Worm (Caenorhabditis elegans) whole organism, L1 larva: ENCODE data around the gene cdr-1.

Experiments used
- C34B4.2 ChIP-seq: sonication (generic microtip); optimal IDR thresholded peaks from 2 replicates; lab custom pipeline; 2017; ENCODE audit warnings: mild to moderate bottlenecking, missing genetic modification characterization, missing compliant biosample characterization
- Y116A8C.19 ChIP-seq: sonication (generic microtip); optimal IDR thresholded peaks from 2 replicates; lab custom pipeline; 2016; ENCODE audit warnings: missing compliant biosample characterization, missing genetic modification characterization, borderline replicate concordance
- aha-1 ChIP-seq: fragments of 150-350 bp; optimal IDR thresholded peaks from 2 replicates; lab custom pipeline; 2014; ENCODE audit warnings: missing biosample characterization, missing genetic modification characterization
- ceh-8 ChIP-seq: fragments of 200-800 bp; sonication (Bioruptor generic); optimal IDR thresholded peaks from 2 replicates; lab custom pipeline; 2018; ENCODE audit warnings: mild to moderate bottlenecking, missing genetic modification characterization, moderate library complexity, missing compliant biosample characterization
- dpl-1 ChIP-seq, 3 experiments: fragments of 150-350 bp in 2 of 3; sonication (generic microtip) in 1 of 3; optimal IDR thresholded peaks; 2 replicates each; lab custom pipeline; 2014 to 2017; ENCODE audit warnings: missing biosample characterization in 3 of 3, missing genetic modification characterization in 3 of 3, missing genetic modification reagents in 3 of 3
- dsc-1 ChIP-seq: sonication (generic microtip); optimal IDR thresholded peaks from 2 replicates; lab custom pipeline; 2016; ENCODE audit warnings: mild to moderate bottlenecking, missing genetic modification characterization, missing compliant biosample characterization
- efl-1 ChIP-seq, 4 experiments: fragments of 150-350 bp; optimal IDR thresholded peaks in 3 of 4; peaks in 1 of 4; 1 replicate in 1 of 4; 2 replicates in 3 of 4; lab custom pipeline; 2014; ENCODE audit warnings: missing biosample characterization in 2 of 4, missing genetic modification characterization in 2 of 4, missing genetic modification reagents in 2 of 4
- efl-3 ChIP-seq: fragments of 200-800 bp; sonication (Bioruptor generic); optimal IDR thresholded peaks from 2 replicates; lab custom pipeline; 2018; ENCODE audit warnings: mild to moderate bottlenecking, missing genetic modification characterization, missing compliant biosample characterization
- egl-13 ChIP-seq: sonication (generic microtip); optimal IDR thresholded peaks from 2 replicates; lab custom pipeline; 2016; ENCODE audit warnings: missing genotype, missing genetic modification reagents, missing genetic modification characterization, missing compliant biosample characterization
- elt-2 ChIP-seq: sonication (generic microtip); optimal IDR thresholded peaks from 2 replicates; lab custom pipeline; 2016; ENCODE audit warnings: missing genetic modification characterization, mild to moderate bottlenecking, inconsistent platforms, missing compliant biosample characterization, missing genetic modification reagents
- ets-5 ChIP-seq: fragments of 200-800 bp; sonication (Bioruptor generic); IDR thresholded peaks from 2 replicates; pipeline ENCODE4 v1.3.6; 2022; ENCODE audit warnings: missing genetic modification characterization, missing compliant biosample characterization
- fkh-10 ChIP-seq: sonication (generic microtip); optimal IDR thresholded peaks from 2 replicates; lab custom pipeline; 2017; ENCODE audit warnings: missing biosample characterization, missing genetic modification reagents, missing genetic modification characterization
- fos-1 ChIP-seq: fragments of 150-350 bp; optimal IDR thresholded peaks from 2 replicates; lab custom pipeline; 2014; ENCODE audit warnings: missing biosample characterization, missing genetic modification characterization
- hlh-4 ChIP-seq: sonication (generic microtip); optimal IDR thresholded peaks from 2 replicates; lab custom pipeline; 2016; ENCODE audit warnings: mild to moderate bottlenecking, missing genetic modification characterization, missing compliant biosample characterization
- hpl-2 ChIP-seq: fragments of 150-350 bp; optimal IDR thresholded peaks from 2 replicates; lab custom pipeline; 2014; ENCODE audit warnings: missing biosample characterization, missing genetic modification reagents, missing genetic modification characterization
- irx-1 ChIP-seq: sonication (generic microtip); optimal IDR thresholded peaks from 2 replicates; lab custom pipeline; 2016; ENCODE audit warnings: missing genetic modification characterization, missing compliant biosample characterization
- jun-1 ChIP-seq: fragments of 150-350 bp; optimal IDR thresholded peaks from 2 replicates; lab custom pipeline; 2014; ENCODE audit warnings: missing biosample characterization, missing genetic modification reagents, missing genetic modification characterization
- lin-39 ChIP-seq: fragments of 150-350 bp; optimal IDR thresholded peaks from 2 replicates; lab custom pipeline; 2014; ENCODE audit warnings: missing biosample characterization, missing genetic modification reagents, missing genetic modification characterization
- lir-3 ChIP-seq: sonication (generic microtip); optimal IDR thresholded peaks from 2 replicates; lab custom pipeline; 2016; ENCODE audit warnings: mild to moderate bottlenecking, missing genetic modification characterization, moderate library complexity, missing compliant biosample characterization; ENCODE audit not compliant: poor library complexity
- lsy-2 ChIP-seq, 2 experiments: fragments of 150-350 bp; optimal IDR thresholded peaks; 2 replicates each; lab custom pipeline; 2014; ENCODE audit warnings: missing biosample characterization in 2 of 2, missing genetic modification characterization in 2 of 2
- mab-9 ChIP-seq: fragments of 200-800 bp; sonication (Bioruptor generic); IDR thresholded peaks from 2 replicates; pipeline ENCODE4 v1.3.6; 2022; ENCODE audit warnings: missing genetic modification reagents, missing genetic modification characterization, missing compliant biosample characterization
- nhr-12 ChIP-seq: sonication (generic microtip); optimal IDR thresholded peaks from 2 replicates; lab custom pipeline; 2017; ENCODE audit warnings: missing biosample characterization, missing genetic modification characterization
- nhr-19 ChIP-seq: fragments of 200-800 bp; sonication (Bioruptor generic); conservative IDR thresholded peaks from 2 replicates; pipeline ENCODE4 v1.3.6; 2022; ENCODE audit warnings: missing genetic modification characterization, missing compliant biosample characterization
- nhr-28 ChIP-seq: fragments of 150-350 bp; optimal IDR thresholded peaks from 2 replicates; lab custom pipeline; 2014; ENCODE audit warnings: missing biosample characterization, missing genetic modification characterization
- nhr-71 ChIP-seq: sonication (generic microtip); optimal IDR thresholded peaks from 2 replicates; lab custom pipeline; 2016; ENCODE audit warnings: mild to moderate bottlenecking, missing genetic modification characterization, moderate library complexity, missing compliant biosample characterization
- nhr-77 ChIP-seq: fragments of 150-350 bp; optimal IDR thresholded peaks from 2 replicates; lab custom pipeline; 2014; ENCODE audit warnings: missing biosample characterization, missing genetic modification characterization
- nhr-84 ChIP-seq: sonication (generic microtip); optimal IDR thresholded peaks from 2 replicates; lab custom pipeline; 2017; ENCODE audit warnings: missing biosample characterization, missing genetic modification characterization
- nhr-85 ChIP-seq: sonication (generic microtip); peaks from one replicate; lab custom pipeline; 2016; ENCODE audit warnings: missing genetic modification characterization, inconsistent platforms, missing compliant biosample characterization
- nhr-90 ChIP-seq: sonication (generic microtip); optimal IDR thresholded peaks from 2 replicates; lab custom pipeline; 2016; ENCODE audit warnings: mild to moderate bottlenecking, missing genetic modification characterization, missing compliant biosample characterization; ENCODE audit not compliant: poor library complexity
- rnt-1 ChIP-seq: sonication (generic microtip); optimal IDR thresholded peaks from 2 replicates; lab custom pipeline; 2016; ENCODE audit warnings: mild to moderate bottlenecking, missing genetic modification characterization, moderate library complexity, missing compliant biosample characterization
- skn-1 ChIP-seq: fragments of 150-350 bp; optimal IDR thresholded peaks from 2 replicates; lab custom pipeline; 2014; ENCODE audit warnings: missing biosample characterization, missing genetic modification characterization
- snpc-4 ChIP-seq: fragments of 150-350 bp; optimal IDR thresholded peaks from 2 replicates; lab custom pipeline; 2014; ENCODE audit warnings: missing biosample characterization, missing genetic modification characterization
- snu-23 ChIP-seq: sonication (generic microtip); optimal IDR thresholded peaks from 2 replicates; lab custom pipeline; 2016; ENCODE audit warnings: missing genetic modification characterization, missing compliant biosample characterization
- sox-4 ChIP-seq: sonication (generic microtip); optimal IDR thresholded peaks from 2 replicates; lab custom pipeline; 2016; ENCODE audit warnings: missing genetic modification characterization, missing compliant biosample characterization
- unc-130 ChIP-seq: fragments of 150-350 bp; optimal IDR thresholded peaks from 2 replicates; lab custom pipeline; 2017; ENCODE audit warnings: missing biosample characterization, missing genetic modification characterization, inconsistent platforms
- vab-15 ChIP-seq: sonication (generic microtip); optimal IDR thresholded peaks from 2 replicates; lab custom pipeline; 2017; ENCODE audit warnings: missing genotype, mild to moderate bottlenecking, missing genetic modification characterization, missing compliant biosample characterization
- xbp-1 ChIP-seq: sonication (generic microtip); optimal IDR thresholded peaks from 2 replicates; lab custom pipeline; 2016; ENCODE audit warnings: missing genetic modification characterization, missing compliant biosample characterization
- ztf-11 ChIP-seq, 2 experiments: sonication (generic microtip); optimal IDR thresholded peaks; 2 replicates each; lab custom pipeline; 2016 to 2017; ENCODE audit warnings: missing genetic modification characterization in 2 of 2, missing biosample characterization in 1 of 2, missing compliant biosample characterization in 1 of 2
- ztf-4 ChIP-seq: fragments of 150-350 bp; optimal IDR thresholded peaks from 2 replicates; lab custom pipeline; 2014; ENCODE audit warnings: missing biosample characterization, missing genetic modification characterization

The cdr-1 gene

ce11 chrV:15900564-15900963 lies 20.5 kb upstream of the cdr-1 start:
- TF ChIP-seq efl-1 (optimal IDR thresholded peaks at IDR 0.05; lab: Kevin White, UChicago), result no peak
- TF ChIP-seq efl-1 (GFP tag; optimal IDR thresholded peaks at IDR 0.05 in 1 of 2; lab: Kevin White, UChicago), result peak in 1 of 2 experiments; percentile 90
- no peak for TF ChIP-seq elt-2
- TF ChIP-seq, all 84 proteins: peak for 1

DNA sequence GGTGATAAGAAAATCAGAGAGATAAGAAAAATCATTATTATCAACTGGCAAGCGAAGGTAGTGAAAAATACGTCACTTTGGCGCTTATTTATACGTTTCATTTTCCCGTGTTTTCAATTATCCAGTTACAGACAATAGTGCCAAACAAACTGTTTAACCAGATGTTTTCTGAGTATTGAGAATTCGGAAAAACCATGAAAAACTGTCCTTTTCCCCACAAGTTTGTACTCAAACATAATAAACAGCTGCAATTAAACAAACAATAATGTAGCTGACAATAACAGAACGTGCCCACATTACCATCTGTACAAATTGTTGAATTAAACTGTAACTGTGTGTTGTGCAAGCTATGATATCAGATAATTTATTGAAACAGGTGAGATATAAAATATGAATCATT lies 15.6 kb upstream of the cdr-1 start, which contains the start of the genes F35E8.1 and F35E8.2:
F35E8.1 (minus strand) TSS at position 101 of the 400 bp plus-strand sequence.
F35E8.2 (plus strand) TSS at position 132 of the 400 bp plus-strand sequence.
- peak; percentile 4 for TF ChIP-seq elt-2

- no peak for TF ChIP-seq sox-4
- TF ChIP-seq hlh-4 (tag; lab: Kevin White, UChicago), result no peak
- no peak for TF ChIP-seq mab-9
- no peak for TF ChIP-seq snu-23 (GFP tag; lab: Kevin White, UChicago)
- TF ChIP-seq Y116A8C.19 (tag; lab: Kevin White, UChicago), result no peak
- no peak for TF ChIP-seq nhr-90 (tag; lab: Kevin White, UChicago)
- TF ChIP-seq unc-130 (tag; lab: Kevin White, UChicago), result no peak
- TF ChIP-seq efl-3, result no peak
- no peak for TF ChIP-seq egl-13
- no peak for TF ChIP-seq hpl-2 (GFP tag; lab: Kevin White, UChicago)
- no peak for TF ChIP-seq vab-15 (tag; lab: Kevin White, UChicago)
- TF ChIP-seq nhr-71 (tag; lab: Kevin White, UChicago), result no peak
- TF ChIP-seq nhr-84 (tag; lab: Kevin White, UChicago), result no peak
- no peak for TF ChIP-seq dsc-1 (tag; lab: Kevin White, UChicago)
- TF ChIP-seq nhr-19 (GFP tag; lab: Robert Waterston, UW), result no peak
- TF ChIP-seq xbp-1 (tag; lab: Kevin White, UChicago), result no peak
- no peak for TF ChIP-seq ceh-8 (GFP tag; lab: Kevin White, UChicago)
- TF ChIP-seq jun-1 (tag; lab: Kevin White, UChicago), result no peak
- TF ChIP-seq rnt-1 (tag; lab: Kevin White, UChicago), result no peak
Observed at ce11 chrV:15911848-15912247, 9.3 kb upstream of the cdr-1 start, which contains the start of gene F35E8.6. TSS of gene F35E8.6 (plus strand) at chrV:15912148.

DNA sequence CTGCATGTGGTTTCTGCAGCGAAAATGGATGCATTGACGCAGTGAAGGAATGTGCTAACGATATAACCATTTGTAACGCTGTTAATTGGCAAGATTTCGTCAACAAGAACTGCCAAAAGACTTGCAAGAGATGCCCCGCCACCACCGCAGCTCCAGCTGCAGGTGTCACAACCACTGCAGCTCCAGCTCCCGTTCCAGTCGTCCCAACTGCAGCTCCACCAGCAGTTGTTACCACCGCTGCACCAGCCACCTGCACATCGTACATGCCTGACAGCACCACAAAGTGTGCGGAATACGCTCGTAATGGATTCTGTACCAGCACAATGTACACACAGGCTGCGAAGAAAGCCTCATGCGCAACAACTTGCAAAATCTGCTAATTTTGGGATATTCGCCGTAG lies 8.4 kb upstream of the cdr-1 start:
- no peak for TF ChIP-seq nhr-28 (tag; lab: Kevin White, UChicago)
- TF ChIP-seq ztf-11 (tag; optimal IDR thresholded peaks at IDR 0.05; lab: Kevin White, UChicago), result no peak
- TF ChIP-seq skn-1 (tag; lab: Kevin White, UChicago), result no peak
- no peak for TF ChIP-seq elt-2
- TF ChIP-seq lir-3 (tag; lab: Kevin White, UChicago), result no peak
- TF ChIP-seq snpc-4 (tag; lab: Kevin White, UChicago), result no peak
- TF ChIP-seq lin-39 (tag; lab: Kevin White, UChicago), result no peak
- TF ChIP-seq fos-1 (tag; lab: Kevin White, UChicago), result no peak
- no peak for TF ChIP-seq irx-1
- TF ChIP-seq dpl-1 (GFP tag; optimal IDR thresholded peaks at IDR 0.05; lab: Kevin White, UChicago), result no peak
- TF ChIP-seq aha-1 (tag; lab: Kevin White, UChicago), result no peak
- no peak for TF ChIP-seq lsy-2 (tag; optimal IDR thresholded peaks at IDR 0.05; lab: Kevin White, UChicago)
- no peak for TF ChIP-seq fkh-10 (GFP tag; lab: Kevin White, UChicago)
- TF ChIP-seq nhr-85 (tag; lab: Kevin White, UChicago), result no peak
- no peak for TF ChIP-seq nhr-12 (tag; lab: Kevin White, UChicago)
- TF ChIP-seq C34B4.2 (tag; lab: Kevin White, UChicago), result no peak
- no peak for TF ChIP-seq ztf-4
- TF ChIP-seq ets-5 (GFP tag; lab: Robert Waterston, UW), result no peak
- TF ChIP-seq nhr-77 (tag; lab: Kevin White, UChicago), result no peak
